Worm (Caenorhabditis elegans) whole organism, L1 larva: ENCODE results near the gene Y54G2A.28.

ENCODE experiments used
- alr-1 ChIP-seq: fragments of 200-800 bp; sonication (Bioruptor generic); optimal IDR thresholded peaks from 2 replicates; lab custom pipeline; 2018; ENCODE audit warnings: borderline replicate concordance, mild to moderate bottlenecking, missing genetic modification characterization, missing compliant biosample characterization
- ama-1 ChIP-seq: fragments of 150-350 bp; optimal IDR thresholded peaks from 2 replicates; lab custom pipeline; 2014
- blmp-1 ChIP-seq: fragments of 150-350 bp; optimal IDR thresholded peaks from 2 replicates; lab custom pipeline; 2014; ENCODE audit warnings: missing biosample characterization, missing genetic modification characterization
- hlh-17 ChIP-seq: fragments of 200-800 bp; sonication (Bioruptor generic); optimal IDR thresholded peaks from 2 replicates; lab custom pipeline; 2018; ENCODE audit warnings: missing genetic modification characterization, mild to moderate bottlenecking, missing compliant biosample characterization, moderate library complexity, borderline replicate concordance

ce11 chrIV:2995372-2995771, 16.8 kb downstream of the Y54G2A.28 start, which contains the start of gene Y54G2A.26:
- TF ChIP-seq blmp-1 (tag; lab: Kevin White, UChicago) (no peak), alr-1 (tag; lab: Kevin White, UChicago) (no peak), ama-1 (lab: Kevin White, UChicago) (no peak), hlh-17 (no peak)
